Worm (Caenorhabditis elegans) whole organism, midembryonic: ENCODE results near the gene clec-65.

Experiments used
- T22C8.4 ChIP-seq: fragments of 200-800 bp; sonication (Bioruptor generic); IDR thresholded peaks from 2 replicates; pipeline ENCODE4 v1.3.6; 2022; ENCODE audit warnings: missing genetic modification characterization, missing compliant biosample characterization
- cog-1 ChIP-seq: sonication (generic microtip); optimal IDR thresholded peaks from 2 replicates; lab custom pipeline; 2016; ENCODE audit warnings: missing genetic modification characterization, missing compliant biosample characterization
- flt-1 ChIP-seq: fragments of 200-800 bp; sonication (Bioruptor generic); IDR thresholded peaks from 2 replicates; pipeline ENCODE4 v1.3.6; 2022; ENCODE audit warnings: missing genetic modification characterization, missing compliant biosample characterization
- klf-2 ChIP-seq: fragments of 200-800 bp; sonication (Bioruptor generic); conservative IDR thresholded peaks from 2 replicates; pipeline ENCODE4 v1.3.6; 2022; ENCODE audit warnings: missing genetic modification reagents, missing genetic modification characterization, missing compliant biosample characterization
- ref-1 ChIP-seq: fragments of 200-800 bp; sonication (Bioruptor generic); conservative IDR thresholded peaks from 2 replicates; pipeline ENCODE4 v1.3.6; 2022; ENCODE audit warnings: missing genetic modification reagents, missing genetic modification characterization, missing compliant biosample characterization

- no peak for TF ChIP-seq klf-2
- TF ChIP-seq cog-1 (tag; lab: Kevin White, UChicago): no peak
- TF ChIP-seq flt-1 (GFP tag; lab: Robert Waterston, UW): no peak
- no peak for TF ChIP-seq T22C8.4 (GFP tag; lab: Robert Waterston, UW)
- TF ChIP-seq ref-1 (GFP tag; lab: Robert Waterston, UW): no peak
These were observed 30.4 kb downstream of the clec-65 start, which contains the start of gene dct-18 for ce11 chrII:12931456-12931923.
